Fruit fly (Drosophila melanogaster) whole organism, adult: ENCODE measurements around the gene SerRS-m.

Source experiments
- CG11617 ChIP-seq: fragments of 200-800 bp; sonication (Bioruptor generic); optimal IDR thresholded peaks from 2 replicates; lab custom pipeline; 2017; ENCODE audit warnings: mild to moderate bottlenecking, missing biosample characterization, missing genetic modification reagents, missing genetic modification characterization
- CG12768 ChIP-seq: fragments of 200-800 bp; sonication (Bioruptor generic); optimal IDR thresholded peaks from 2 replicates; lab custom pipeline; 2017; ENCODE audit warnings: missing biosample characterization, missing genetic modification characterization, mild to moderate bottlenecking, moderate library complexity, missing genetic modification reagents
- CG14711 ChIP-seq: fragments of 200-800 bp; sonication (Bioruptor generic); optimal IDR thresholded peaks from 2 replicates; lab custom pipeline; 2018; ENCODE audit warnings: missing biosample characterization, mild to moderate bottlenecking, missing genetic modification characterization, moderate library complexity
- CG1620 ChIP-seq: fragments of 200-800 bp; sonication (Bioruptor generic); optimal IDR thresholded peaks from 2 replicates; lab custom pipeline; 2016; ENCODE audit warnings: missing biosample characterization, missing genetic modification characterization
- CG33017 ChIP-seq: fragments of 200-800 bp; sonication (Bioruptor generic); optimal IDR thresholded peaks from 2 replicates; lab custom pipeline; 2018; ENCODE audit warnings: missing biosample characterization, mild to moderate bottlenecking, missing genetic modification characterization, moderate library complexity
- CG5204 ChIP-seq: fragments of 200-800 bp; sonication (Bioruptor generic); optimal IDR thresholded peaks from 2 replicates; lab custom pipeline; 2016; ENCODE audit warnings: missing biosample characterization, missing genetic modification characterization
- CG7045 ChIP-seq: fragments of 200-800 bp; sonication (Bioruptor generic); optimal IDR thresholded peaks from 2 replicates; lab custom pipeline; 2017; ENCODE audit warnings: missing biosample characterization, mild to moderate bottlenecking, missing genetic modification characterization
- CG7101 ChIP-seq: fragments of 200-800 bp; sonication (Bioruptor generic); optimal IDR thresholded peaks from 2 replicates; lab custom pipeline; 2018; ENCODE audit warnings: missing biosample characterization, mild to moderate bottlenecking, missing genetic modification characterization, moderate library complexity
- Clk ChIP-seq: fragments of 200-800 bp; sonication (Bioruptor generic); optimal IDR thresholded peaks from 2 replicates; lab custom pipeline; 2017; ENCODE audit warnings: missing biosample characterization, missing genetic modification characterization
- Crg-1 ChIP-seq: fragments of 200-800 bp; sonication (Bioruptor generic); optimal IDR thresholded peaks from 2 replicates; lab custom pipeline; 2016; ENCODE audit warnings: missing biosample characterization, missing genetic modification characterization
- Hr96 ChIP-seq: fragments of 200-800 bp; sonication (Bioruptor generic); optimal IDR thresholded peaks from 2 replicates; lab custom pipeline; 2016; ENCODE audit warnings: missing biosample characterization, missing genetic modification characterization
- Mnt ChIP-seq: fragments of 200-800 bp; sonication (Bioruptor generic); optimal IDR thresholded peaks from 2 replicates; lab custom pipeline; 2016; ENCODE audit warnings: missing biosample characterization, mild to moderate bottlenecking, missing genetic modification characterization
- bab1 ChIP-seq: fragments of 200-800 bp; sonication (Bioruptor generic); optimal IDR thresholded peaks from 3 replicates; lab custom pipeline; 2019; ENCODE audit warnings: missing biosample characterization, mild to moderate bottlenecking, missing genetic modification characterization, moderate library complexity
- cic ChIP-seq: fragments of 200-800 bp; sonication (Bioruptor generic); optimal IDR thresholded peaks from 2 replicates; lab custom pipeline; 2017; ENCODE audit warnings: missing biosample characterization, mild to moderate bottlenecking, missing genetic modification characterization, moderate library complexity
- cnc ChIP-seq, 2 experiments: fragments of >200 bp; optimal IDR thresholded peaks; 2 replicates each; lab custom pipeline; 2017
- kay ChIP-seq: fragments of 200-800 bp; sonication (Bioruptor generic); peaks from one replicate; lab custom pipeline; 2016; ENCODE audit warnings: missing biosample characterization, missing genetic modification characterization, borderline replicate concordance
- ovo ChIP-seq: fragments of 200-800 bp; sonication (Bioruptor generic); optimal IDR thresholded peaks from 2 replicates; lab custom pipeline; 2016; ENCODE audit warnings: missing biosample characterization, missing genetic modification characterization
- pad ChIP-seq: fragments of 200-800 bp; sonication (Bioruptor generic); optimal IDR thresholded peaks from 3 replicates; lab custom pipeline; 2017; ENCODE audit warnings: missing biosample characterization, missing genetic modification characterization, mild to moderate bottlenecking, moderate library complexity, missing genetic modification reagents
- tj ChIP-seq: fragments of 200-800 bp; sonication (Bioruptor generic); optimal IDR thresholded peaks from 3 replicates; lab custom pipeline; 2017; ENCODE audit warnings: missing biosample characterization, mild to moderate bottlenecking, missing genetic modification characterization, moderate library complexity
- toe ChIP-seq: fragments of 200-800 bp; sonication (Bioruptor generic); optimal IDR thresholded peaks from 2 replicates; lab custom pipeline; 2016; ENCODE audit warnings: missing biosample characterization, missing genetic modification characterization

Gene SerRS-m

dm6 chr3R:15367477-15367876, 27.0 kb downstream of the SerRS-m start, which contains the start of gene CG34404:
CG34404 (minus strand) TSS chr3R:15367665.
- TF ChIP-seq CG7101 (tag; lab: Kevin White, UChicago): peak; percentile 34
- peak; percentile 24 for TF ChIP-seq CG1620
- peak; percentile 10 for TF ChIP-seq Mnt (GFP tag; lab: Kevin White, UChicago)
- TF ChIP-seq tj (GFP tag; lab: Kevin White, UChicago): no peak
- no peak for TF ChIP-seq cic (GFP tag; lab: Kevin White, UChicago)
- TF ChIP-seq CG12768 (GFP tag; lab: Kevin White, UChicago): no peak
- TF ChIP-seq cnc (optimal IDR thresholded peaks at IDR 0.05; lab: Kevin White, UChicago): no peak
- TF ChIP-seq bab1: no peak
- no peak for TF ChIP-seq kay
- no peak for TF ChIP-seq CG33017 (tag; lab: Kevin White, UChicago)
- TF ChIP-seq CG14711: no peak
- peak; percentile 19 for TF ChIP-seq Crg-1 (GFP tag; lab: Kevin White, UChicago)
- no peak for TF ChIP-seq pad (GFP tag; lab: Kevin White, UChicago)

dm6 chr3R:15369742-15370141, 29.3 kb downstream of the SerRS-m start, which contains the start of gene CG14868:
CG14868 (minus strand) TSS chr3R:15369945.
- TF ChIP-seq Clk (GFP tag; lab: Kevin White, UChicago) (no peak), ovo (no peak), kay (no peak), cic (GFP tag; lab: Kevin White, UChicago) (no peak), Mnt (GFP tag; lab: Kevin White, UChicago) (no peak), tj (GFP tag; lab: Kevin White, UChicago) (no peak)

- TF ChIP-seq CG12768 (GFP tag; lab: Kevin White, UChicago) (peak; percentile 69), ovo (peak; percentile 49), Clk (GFP tag; lab: Kevin White, UChicago) (peak; percentile 37), Crg-1 (GFP tag; lab: Kevin White, UChicago) (peak; percentile 85), CG7101 (tag; lab: Kevin White, UChicago) (peak; percentile 78), Mnt (GFP tag; lab: Kevin White, UChicago) (peak; percentile 73), CG33017 (tag; lab: Kevin White, UChicago) (peak; percentile 53), CG5204 (GFP tag; lab: Kevin White, UChicago) (no peak), CG1620 (peak; percentile 38), cnc (optimal IDR thresholded peaks at IDR 0.05; lab: Kevin White, UChicago) (no peak), pad (GFP tag; lab: Kevin White, UChicago) (peak; percentile 70), cic (GFP tag; lab: Kevin White, UChicago) (peak; percentile 45), CG14711 (peak; percentile 38), toe (GFP tag; lab: Kevin White, UChicago) (peak; percentile 32), CG7045 (GFP tag; lab: Kevin White, UChicago) (peak; percentile 42), CG11617 (GFP tag; lab: Kevin White, UChicago) (peak; percentile 31), tj (GFP tag; lab: Kevin White, UChicago) (no peak), kay (no peak), bab1 (peak; percentile 66), Hr96 (peak; percentile 72)
Observed at dm6 chr3R:15371833-15372232, 31.4 kb downstream of the SerRS-m start, which contains the start of the genes Ccm3 and CG6136. Ccm3 (plus strand) TSS chr3R:15371957. CG6136 (minus strand) TSS chr3R:15372212.

- TF ChIP-seq cnc (optimal IDR thresholded peaks at IDR 0.05; lab: Kevin White, UChicago) (no peak), CG12768 (GFP tag; lab: Kevin White, UChicago) (no peak), pad (GFP tag; lab: Kevin White, UChicago) (no peak), tj (GFP tag; lab: Kevin White, UChicago) (no peak), bab1 (no peak), ovo (no peak), CG5204 (GFP tag; lab: Kevin White, UChicago) (no peak)
Observed at dm6 chr3R:15374397-15374796, 33.9 kb downstream of the SerRS-m start, which contains the start of gene Rbp. Rbp (plus strand) TSS chr3R:15374635.

- TF ChIP-seq kay (no peak), CG7045 (GFP tag; lab: Kevin White, UChicago) (no peak), Hr96 (no peak), Mnt (GFP tag; lab: Kevin White, UChicago) (no peak), CG7101 (tag; lab: Kevin White, UChicago) (no peak), cnc (optimal IDR thresholded peaks at IDR 0.05; lab: Kevin White, UChicago) (no peak)
Observed at dm6 chr3R:15375470-15375869, 35.0 kb downstream of the SerRS-m start.

dm6 chr3R:15379071-15379470, 38.6 kb downstream of the SerRS-m start:
- TF ChIP-seq Clk (GFP tag; lab: Kevin White, UChicago): no peak
- TF ChIP-seq CG7101 (tag; lab: Kevin White, UChicago): no peak
- TF ChIP-seq Hr96: no peak
- no peak for TF ChIP-seq CG12768 (GFP tag; lab: Kevin White, UChicago)
- TF ChIP-seq toe (GFP tag; lab: Kevin White, UChicago): no peak
- TF ChIP-seq cic (GFP tag; lab: Kevin White, UChicago): no peak
- TF ChIP-seq tj (GFP tag; lab: Kevin White, UChicago): no peak
- TF ChIP-seq kay: no peak
- no peak for TF ChIP-seq CG7045 (GFP tag; lab: Kevin White, UChicago)
- TF ChIP-seq pad (GFP tag; lab: Kevin White, UChicago): no peak
- no peak for TF ChIP-seq CG5204 (GFP tag; lab: Kevin White, UChicago)
- no peak for TF ChIP-seq bab1
- no peak for TF ChIP-seq CG33017 (tag; lab: Kevin White, UChicago)
- no peak for TF ChIP-seq ovo
- no peak for TF ChIP-seq Crg-1 (GFP tag; lab: Kevin White, UChicago)
- no peak for TF ChIP-seq CG11617 (GFP tag; lab: Kevin White, UChicago)
- no peak for TF ChIP-seq CG14711
